Worm (Caenorhabditis elegans): ENCODE data around the gene gldi-3.

DNA sequence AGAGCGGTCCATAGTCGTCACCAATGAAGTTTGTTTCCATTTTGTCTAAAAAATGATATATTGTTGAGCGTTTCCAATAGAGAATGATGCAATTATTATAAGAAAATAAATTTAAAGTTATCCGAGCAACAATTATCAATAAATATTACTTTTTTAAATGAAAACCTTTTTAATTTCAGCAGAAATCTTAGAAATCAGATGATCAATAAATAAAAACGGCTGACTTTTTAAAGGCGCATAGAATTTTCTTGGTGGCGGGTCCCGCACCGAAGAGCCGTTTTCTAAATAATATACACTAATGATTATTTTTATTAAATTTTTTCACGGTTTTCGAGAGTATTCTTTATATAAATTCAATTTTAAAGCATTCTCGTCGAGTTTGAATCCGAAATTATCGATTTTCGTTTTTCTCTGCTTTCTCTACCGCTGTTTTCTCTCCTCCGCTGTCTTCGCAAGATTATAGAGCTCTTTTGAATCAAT is 43.0 kb upstream of the gldi-3 start, which contains the start of gene rab-39:
- TF ChIP-seq nhr-90 (tag; optimal IDR thresholded peaks at IDR 0.05) (no peak), unc-62 (GFP tag; optimal IDR thresholded peaks at IDR 0.05) (no peak), bed-1 (GFP tag; IDR thresholded peaks at IDR 0.05) (no peak), lag-1 (GFP tag; IDR thresholded peaks at IDR 0.05) (no peak), lin-35 (GFP tag; optimal IDR thresholded peaks at IDR 0.05) (no peak), Y79H2A.3 (GFP tag; conservative IDR thresholded peaks at IDR 0.05) (no peak), madf-10 (tag; optimal IDR thresholded peaks at IDR 0.05) (no peak), nfya-1 (tag; optimal IDR thresholded peaks at IDR 0.05; ENCODE audit: borderline replicate concordance, insufficient read depth) (no peak), hlh-26 (GFP tag; conservative IDR thresholded peaks at IDR 0.05) (no peak), aptf-2 (GFP tag; conservative IDR thresholded peaks at IDR 0.05) (no peak)
